Worm (Caenorhabditis elegans) whole organism, L3 larva: ENCODE data around the gene dnj-9.
A peak's percentile ranks its signal among the peaks of the same experiment; 100 is the strongest.

ENCODE experiments used
- R02D3.7 ChIP-seq: fragments of 150-350 bp; optimal IDR thresholded peaks from 2 replicates; lab custom pipeline; 2014; ENCODE audit warnings: missing biosample characterization, missing genetic modification characterization
- ZK546.5 ChIP-seq: sonication (generic microtip); optimal IDR thresholded peaks from 2 replicates; lab custom pipeline; 2017; ENCODE audit warnings: missing biosample characterization, missing genetic modification characterization
- aly-2 ChIP-seq: fragments of 150-350 bp; optimal IDR thresholded peaks from 2 replicates; lab custom pipeline; 2014; ENCODE audit warnings: missing biosample characterization, missing genetic modification characterization
- ama-1 ChIP-seq: fragments of 150-350 bp; optimal IDR thresholded peaks from 2 replicates; lab custom pipeline; 2018
- ceh-16 ChIP-seq: sonication (generic microtip); optimal IDR thresholded peaks from 2 replicates; lab custom pipeline; 2017; ENCODE audit warnings: missing biosample characterization, missing genetic modification characterization
- ceh-28 ChIP-seq: fragments of 150-350 bp; optimal IDR thresholded peaks from 2 replicates; lab custom pipeline; 2014; ENCODE audit warnings: missing biosample characterization, missing genetic modification reagents, missing genetic modification characterization
- ceh-82 ChIP-seq: fragments of 150-350 bp; optimal IDR thresholded peaks from 2 replicates; lab custom pipeline; 2014; ENCODE audit warnings: missing biosample characterization, missing genetic modification characterization
- ceh-9 ChIP-seq: sonication (generic microtip); optimal IDR thresholded peaks from 2 replicates; lab custom pipeline; 2018; ENCODE audit warnings: missing biosample characterization, missing genetic modification characterization
- daf-12 ChIP-seq: fragments of 150-350 bp; optimal IDR thresholded peaks from 2 replicates; lab custom pipeline; 2014; ENCODE audit warnings: missing biosample characterization, missing genetic modification reagents, missing genetic modification characterization
- egl-27 ChIP-seq: sonication (generic microtip); optimal IDR thresholded peaks from 4 replicates; lab custom pipeline; 2017; ENCODE audit warnings: missing biosample characterization, missing genetic modification reagents, missing genetic modification characterization
- egl-5 ChIP-seq: fragments of 150-350 bp; optimal IDR thresholded peaks from 2 replicates; lab custom pipeline; 2017; ENCODE audit warnings: missing biosample characterization, missing genetic modification reagents, missing genetic modification characterization, inconsistent platforms
- elt-1 ChIP-seq: fragments of 150-350 bp; optimal IDR thresholded peaks from 2 replicates; lab custom pipeline; 2014; ENCODE audit warnings: missing biosample characterization, missing genetic modification characterization
- elt-2 ChIP-seq: sonication (generic microtip); optimal IDR thresholded peaks from 2 replicates; lab custom pipeline; 2016; ENCODE audit warnings: missing genetic modification reagents, mild to moderate bottlenecking, missing genetic modification characterization, missing compliant biosample characterization
- elt-3 ChIP-seq, 3 experiments: fragments of 150-350 bp in 1 of 3; sonication (generic microtip) in 2 of 3; optimal IDR thresholded peaks; 2 replicates in 2 of 3; 4 replicates in 1 of 3; lab custom pipeline; 2014 to 2017; ENCODE audit warnings: missing biosample characterization in 3 of 3, missing genetic modification characterization in 3 of 3
- eor-1 ChIP-seq, 2 experiments: fragments of 150-350 bp; optimal IDR thresholded peaks; 2 replicates each; lab custom pipeline; 2014 to 2018; ENCODE audit warnings: missing biosample characterization in 2 of 2, missing genetic modification characterization in 2 of 2
- fkh-10 ChIP-seq: sonication (generic microtip); optimal IDR thresholded peaks from 2 replicates; lab custom pipeline; 2017; ENCODE audit warnings: missing biosample characterization, missing genetic modification reagents, missing genetic modification characterization
- fkh-2 ChIP-seq: fragments of 150-350 bp; optimal IDR thresholded peaks from 2 replicates; lab custom pipeline; 2014; ENCODE audit warnings: missing biosample characterization, missing genetic modification reagents, missing genetic modification characterization
- fos-1 ChIP-seq: fragments of 150-350 bp; optimal IDR thresholded peaks from 2 replicates; lab custom pipeline; 2014; ENCODE audit warnings: missing biosample characterization, missing genetic modification characterization
- hmg-11 ChIP-seq: sonication (generic microtip); optimal IDR thresholded peaks from 2 replicates; lab custom pipeline; 2016; ENCODE audit warnings: missing genetic modification characterization, missing compliant biosample characterization
- jun-1 ChIP-seq: fragments of 150-350 bp; optimal IDR thresholded peaks from 2 replicates; lab custom pipeline; 2014; ENCODE audit warnings: missing biosample characterization, missing genetic modification reagents, missing genetic modification characterization
- lin-15B ChIP-seq: fragments of 150-350 bp; optimal IDR thresholded peaks from 2 replicates; lab custom pipeline; 2014; ENCODE audit warnings: missing biosample characterization, missing genetic modification characterization
- lin-39 ChIP-seq: fragments of 150-350 bp; optimal IDR thresholded peaks from 2 replicates; lab custom pipeline; 2018; ENCODE audit warnings: missing biosample characterization, missing genetic modification reagents, missing genetic modification characterization
- lsy-12 ChIP-seq: sonication (generic microtip); optimal IDR thresholded peaks from 2 replicates; lab custom pipeline; 2016; ENCODE audit warnings: mild to moderate bottlenecking, missing genetic modification characterization, missing compliant biosample characterization
- mdl-1 ChIP-seq: fragments of 150-350 bp; optimal IDR thresholded peaks from 2 replicates; lab custom pipeline; 2014; ENCODE audit warnings: missing biosample characterization, missing genetic modification characterization
- mml-1 ChIP-seq: fragments of 150-350 bp; sonication (generic microtip); optimal IDR thresholded peaks from 3 replicates; lab custom pipeline; 2014; ENCODE audit warnings: missing biosample characterization, missing genetic modification characterization
- nfya-1 ChIP-seq: sonication (generic microtip); optimal IDR thresholded peaks from 2 replicates; lab custom pipeline; 2017; ENCODE audit warnings: missing genetic modification characterization, mild to moderate bottlenecking, missing compliant biosample characterization, antibody characterized with exemption, moderate library complexity; ENCODE audit not compliant: insufficient read depth
- nhr-11 ChIP-seq: fragments of 150-350 bp; optimal IDR thresholded peaks from 2 replicates; lab custom pipeline; 2014; ENCODE audit warnings: missing biosample characterization, missing genetic modification characterization
- nhr-12 ChIP-seq: fragments of 150-350 bp; optimal IDR thresholded peaks from 2 replicates; lab custom pipeline; 2014; ENCODE audit warnings: missing biosample characterization, missing genetic modification characterization
- nhr-23 ChIP-seq: fragments of 150-350 bp; optimal IDR thresholded peaks from 2 replicates; lab custom pipeline; 2014; ENCODE audit warnings: missing biosample characterization, missing genetic modification reagents, missing genetic modification characterization
- nhr-237 ChIP-seq: fragments of 150-350 bp; optimal IDR thresholded peaks from 2 replicates; lab custom pipeline; 2014; ENCODE audit warnings: missing biosample characterization, missing genetic modification characterization
- nhr-25 ChIP-seq: sonication (generic microtip); optimal IDR thresholded peaks from 2 replicates; lab custom pipeline; 2017; ENCODE audit warnings: missing biosample characterization, missing genetic modification characterization
- nhr-28 ChIP-seq: fragments of 150-350 bp; optimal IDR thresholded peaks from 2 replicates; lab custom pipeline; 2014; ENCODE audit warnings: missing biosample characterization, missing genetic modification characterization
- nhr-43 ChIP-seq: sonication (generic microtip); optimal IDR thresholded peaks from 2 replicates; lab custom pipeline; 2016; ENCODE audit warnings: mild to moderate bottlenecking, missing genetic modification characterization, missing compliant biosample characterization; ENCODE audit not compliant: poor library complexity, severe bottlenecking
- nhr-67 ChIP-seq: fragments of 150-350 bp; optimal IDR thresholded peaks from 2 replicates; lab custom pipeline; 2014; ENCODE audit warnings: missing biosample characterization, missing genetic modification characterization
- nhr-76 ChIP-seq: fragments of 150-350 bp; sonication (generic microtip); optimal IDR thresholded peaks from 5 replicates; lab custom pipeline; 2014; ENCODE audit warnings: missing biosample characterization, missing genetic modification characterization
- nhr-77 ChIP-seq: fragments of 150-350 bp; optimal IDR thresholded peaks from 2 replicates; lab custom pipeline; 2014; ENCODE audit warnings: missing biosample characterization, missing genetic modification characterization
- pha-4 ChIP-seq: fragments of 150-350 bp; optimal IDR thresholded peaks from 2 replicates; lab custom pipeline; 2014; ENCODE audit warnings: missing biosample characterization, missing genetic modification reagents, missing genetic modification characterization
- pqm-1 ChIP-seq: fragments of 150-350 bp; optimal IDR thresholded peaks from 2 replicates; lab custom pipeline; 2017; ENCODE audit warnings: missing biosample characterization, missing genetic modification characterization, inconsistent platforms
- sea-2 ChIP-seq: fragments of 150-350 bp; sonication (generic microtip); optimal IDR thresholded peaks from 4 replicates; lab custom pipeline; 2014; ENCODE audit warnings: missing biosample characterization, missing genetic modification reagents, missing genetic modification characterization
- skn-1 ChIP-seq: fragments of 150-350 bp; optimal IDR thresholded peaks from 2 replicates; lab custom pipeline; 2014; ENCODE audit warnings: missing biosample characterization, missing genetic modification characterization
- snpc-4 ChIP-seq: fragments of 150-350 bp; optimal IDR thresholded peaks from 2 replicates; lab custom pipeline; 2014; ENCODE audit warnings: missing biosample characterization, missing genetic modification characterization
- tbx-2 ChIP-seq: sonication (generic microtip); optimal IDR thresholded peaks from 2 replicates; lab custom pipeline; 2016; ENCODE audit warnings: mild to moderate bottlenecking, missing genetic modification characterization, missing compliant biosample characterization
- unc-39 ChIP-seq: sonication (generic microtip); optimal IDR thresholded peaks from 4 replicates; lab custom pipeline; 2017; ENCODE audit warnings: missing biosample characterization, missing genetic modification characterization
- unc-62 ChIP-seq: fragments of 150-350 bp; sonication (generic microtip); optimal IDR thresholded peaks from 4 replicates; lab custom pipeline; 2014; ENCODE audit warnings: missing biosample characterization, missing genetic modification reagents, missing genetic modification characterization
- zag-1 ChIP-seq: fragments of 150-350 bp; optimal IDR thresholded peaks from 2 replicates; lab custom pipeline; 2014; ENCODE audit warnings: missing biosample characterization, missing genetic modification characterization
- ztf-11 ChIP-seq: fragments of 150-350 bp; optimal IDR thresholded peaks from 2 replicates; lab custom pipeline; 2014; ENCODE audit warnings: missing biosample characterization, missing genetic modification characterization
- ztf-4 ChIP-seq: fragments of 150-350 bp; optimal IDR thresholded peaks from 2 replicates; lab custom pipeline; 2014; ENCODE audit warnings: missing biosample characterization, missing genetic modification characterization

Gene dnj-9

DNA sequence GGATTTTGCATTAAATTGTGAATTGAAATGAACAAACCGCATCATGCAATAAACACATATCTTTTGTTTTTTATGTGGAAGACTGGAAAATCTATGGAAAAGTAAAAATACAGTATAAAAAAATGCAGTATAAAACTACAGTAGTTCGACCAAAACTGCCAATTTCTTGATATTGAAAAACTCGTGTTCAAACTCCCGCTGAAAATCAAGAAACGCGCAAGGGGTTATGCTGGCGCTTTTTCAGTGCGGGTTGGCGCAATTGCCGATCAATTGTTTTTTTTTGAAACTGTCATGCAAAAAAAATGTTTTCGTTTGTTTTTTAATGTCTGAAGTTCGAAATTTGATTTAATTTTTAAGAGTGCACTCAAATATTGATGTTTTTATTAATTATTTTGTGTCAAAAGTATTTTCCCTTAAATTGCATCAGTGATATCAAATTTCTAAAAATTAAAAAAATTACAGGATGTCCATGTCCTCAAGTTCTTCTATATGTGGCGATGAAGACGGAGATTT, at the start of gene dnj-9:
TSS of gene dnj-9 (plus strand) at position 463 of the 513 bp plus-strand sequence.
- TF ChIP-seq unc-62 (GFP tag; lab: Kevin White, UChicago), result peak; percentile 40
- no peak for TF ChIP-seq fkh-2
- peak; percentile 75 for TF ChIP-seq ama-1 (lab: Kevin White, UChicago)
- TF ChIP-seq tbx-2 (tag; lab: Kevin White, UChicago), result peak; percentile 94
- TF ChIP-seq lsy-12, result peak; percentile 93
- TF ChIP-seq elt-1 (tag; lab: Kevin White, UChicago), result peak; percentile 74
- peak; percentile 0 for TF ChIP-seq egl-27 (tag; lab: Kevin White, UChicago)
- no peak for TF ChIP-seq nhr-67 (tag; lab: Kevin White, UChicago)
- TF ChIP-seq elt-3 (tag; optimal IDR thresholded peaks at IDR 0.05; lab: Kevin White, UChicago), result no peak
- TF ChIP-seq ztf-11, result no peak
- TF ChIP-seq nhr-77 (tag; lab: Kevin White, UChicago), result peak; percentile 29
- peak; percentile 58 for TF ChIP-seq nhr-11 (tag; lab: Kevin White, UChicago)
- TF ChIP-seq jun-1 (tag; lab: Kevin White, UChicago), result peak; percentile 94
- peak; percentile 84 for TF ChIP-seq egl-5 (tag; lab: Kevin White, UChicago)
- peak; percentile 75 for TF ChIP-seq hmg-11 (tag; lab: Kevin White, UChicago)
- TF ChIP-seq nhr-237 (tag; lab: Kevin White, UChicago), result no peak
- peak; percentile 95 for TF ChIP-seq nhr-43 (tag; lab: Kevin White, UChicago)
- TF ChIP-seq fos-1 (tag; lab: Kevin White, UChicago), result peak; percentile 29
- peak; percentile 86 for TF ChIP-seq R02D3.7
- peak; percentile 93 for TF ChIP-seq nfya-1 (tag; lab: Kevin White, UChicago)
- TF ChIP-seq nhr-23 (tag; lab: Kevin White, UChicago), result peak; percentile 99
- no peak for TF ChIP-seq aly-2
- TF ChIP-seq zag-1 (tag; lab: Kevin White, UChicago), result peak; percentile 40
- TF ChIP-seq nhr-76, result no peak
- peak; percentile 92 for TF ChIP-seq snpc-4 (tag; lab: Kevin White, UChicago)
- TF ChIP-seq skn-1 (tag; lab: Kevin White, UChicago), result peak; percentile 88
- TF ChIP-seq ceh-16, result no peak
- no peak for TF ChIP-seq mml-1 (tag; lab: Kevin White, UChicago)
- no peak for TF ChIP-seq sea-2 (GFP tag; lab: Kevin White, UChicago)
- TF ChIP-seq ceh-9 (tag; lab: Kevin White, UChicago), result no peak
- peak; percentile 17 for TF ChIP-seq daf-12
- TF ChIP-seq mdl-1 (tag; lab: Kevin White, UChicago), result no peak
- peak; percentile 93 for TF ChIP-seq nhr-25 (tag; lab: Kevin White, UChicago)
- TF ChIP-seq ceh-28 (tag; lab: Kevin White, UChicago), result peak; percentile 84
- no peak for TF ChIP-seq nhr-12 (tag; lab: Kevin White, UChicago)
- peak; percentile 91 for TF ChIP-seq lin-15B (tag; lab: Kevin White, UChicago)
- no peak for TF ChIP-seq unc-39
- TF ChIP-seq lin-39, result peak; percentile 49
- TF ChIP-seq pha-4, result peak; percentile 97
- peak; percentile 39 for TF ChIP-seq pqm-1
- TF ChIP-seq elt-2 (tag; lab: Kevin White, UChicago), result peak; percentile 91
- TF ChIP-seq ceh-82, result peak; percentile 31
- peak in 1 of 2 experiments; percentile 1 for TF ChIP-seq eor-1 (tag; optimal IDR thresholded peaks at IDR 0.05; lab: Kevin White, UChicago)
- TF ChIP-seq nhr-28 (tag; lab: Kevin White, UChicago), result no peak
- peak; percentile 48 for TF ChIP-seq ZK546.5 (tag; lab: Kevin White, UChicago)
- TF ChIP-seq ztf-4, result peak; percentile 63
- TF ChIP-seq fkh-10 (GFP tag; lab: Kevin White, UChicago), result peak; percentile 77
